Worm (Caenorhabditis elegans) whole organism, L4 larva: ENCODE results near the gene pes-23.

Experiments used
- F10B5.3 ChIP-seq: sonication (generic microtip); optimal IDR thresholded peaks from 2 replicates; lab custom pipeline; 2016; ENCODE audit warnings: mild to moderate bottlenecking, missing genetic modification characterization, missing compliant biosample characterization
- F26F4.8 ChIP-seq: fragments of 200-800 bp; sonication (Bioruptor generic); conservative IDR thresholded peaks from 2 replicates; pipeline ENCODE4 v1.3.6; 2022; ENCODE audit warnings: missing genetic modification characterization, missing compliant biosample characterization
- F49E8.2 ChIP-seq: sonication (generic microtip); optimal IDR thresholded peaks from 2 replicates; lab custom pipeline; 2016; ENCODE audit warnings: missing compliant biosample characterization, mild to moderate bottlenecking, missing genetic modification characterization, borderline replicate concordance
- T26A8.4 ChIP-seq: fragments of 200-800 bp; sonication (Bioruptor generic); IDR thresholded peaks from 2 replicates; pipeline ENCODE4 v1.3.6; 2022; ENCODE audit warnings: missing genetic modification characterization, missing compliant biosample characterization
- Y48G9A.11 ChIP-seq: fragments of 200-800 bp; sonication (Bioruptor generic); IDR thresholded peaks from 2 replicates; pipeline ENCODE4 v1.3.6; 2022; ENCODE audit warnings: missing genetic modification reagents, missing genetic modification characterization, missing compliant biosample characterization
- Y5F2A.4 ChIP-seq: fragments of 200-800 bp; sonication (Bioruptor generic); optimal IDR thresholded peaks from 2 replicates; lab custom pipeline; 2018; ENCODE audit warnings: mild to moderate bottlenecking, missing genetic modification characterization, missing compliant biosample characterization
- ceh-20 ChIP-seq: fragments of 200-800 bp; sonication (Bioruptor generic); IDR thresholded peaks from 2 replicates; pipeline ENCODE4 v1.3.6; 2022; ENCODE audit warnings: missing genetic modification reagents, missing genetic modification characterization, missing compliant biosample characterization
- ceh-28 ChIP-seq: fragments of 150-350 bp; optimal IDR thresholded peaks from 2 replicates; lab custom pipeline; 2014; ENCODE audit warnings: missing biosample characterization, missing genetic modification reagents, missing genetic modification characterization
- ceh-44 ChIP-seq: fragments of 200-800 bp; sonication (Bioruptor generic); IDR thresholded peaks from 2 replicates; pipeline ENCODE4 v1.3.6; 2022; ENCODE audit warnings: missing genetic modification reagents, missing genetic modification characterization, missing compliant biosample characterization
- ces-1 ChIP-seq: fragments of 150-350 bp; sonication (generic microtip); optimal IDR thresholded peaks from 4 replicates; lab custom pipeline; 2014; ENCODE audit warnings: missing biosample characterization, missing genetic modification reagents, missing genetic modification characterization
- daf-16 ChIP-seq, 3 experiments: sonication (generic microtip); optimal IDR thresholded peaks; 2 replicates each; lab custom pipeline; 2016 to 2017; ENCODE audit warnings: missing genetic modification characterization in 3 of 3, missing genetic modification reagents in 3 of 3, mild to moderate bottlenecking in 2 of 3, missing compliant biosample characterization in 2 of 3, missing biosample characterization in 1 of 3, moderate library complexity in 1 of 3
- daf-8 ChIP-seq: fragments of 200-800 bp; sonication (Bioruptor generic); IDR thresholded peaks from 2 replicates; pipeline ENCODE4 v1.3.6; 2022; ENCODE audit warnings: missing genetic modification characterization, missing compliant biosample characterization
- dmd-6 ChIP-seq: fragments of 200-800 bp; sonication (Bioruptor generic); IDR thresholded peaks from 2 replicates; pipeline ENCODE4 v1.3.6; 2022; ENCODE audit warnings: missing genetic modification reagents, missing genetic modification characterization, missing compliant biosample characterization
- dve-1 ChIP-seq: sonication (generic microtip); optimal IDR thresholded peaks from 2 replicates; lab custom pipeline; 2017; ENCODE audit warnings: antibody characterized with exemption, mild to moderate bottlenecking, missing genetic modification characterization, missing compliant biosample characterization; ENCODE audit not compliant: insufficient read depth
- egl-27 ChIP-seq: sonication (generic microtip); optimal IDR thresholded peaks from 3 replicates; lab custom pipeline; 2017; ENCODE audit warnings: missing biosample characterization, missing genetic modification reagents, missing genetic modification characterization
- egl-43 ChIP-seq: fragments of 200-800 bp; sonication (Bioruptor generic); IDR thresholded peaks from 2 replicates; pipeline ENCODE4 v1.3.6; 2022; ENCODE audit warnings: missing genetic modification reagents, missing genetic modification characterization, missing compliant biosample characterization
- fkh-10 ChIP-seq: fragments of 150-350 bp; optimal IDR thresholded peaks from 2 replicates; lab custom pipeline; 2014; ENCODE audit warnings: missing biosample characterization, missing genetic modification reagents, missing genetic modification characterization
- gei-8 ChIP-seq: fragments of 200-800 bp; sonication (Bioruptor generic); optimal IDR thresholded peaks from 2 replicates; lab custom pipeline; 2018; ENCODE audit warnings: mild to moderate bottlenecking, missing genetic modification characterization, missing compliant biosample characterization
- hif-1 ChIP-seq, 2 experiments: sonication (generic microtip); optimal IDR thresholded peaks; 2 replicates each; lab custom pipeline; 2016 to 2017; ENCODE audit warnings: missing compliant biosample characterization in 2 of 2, missing genetic modification characterization in 2 of 2, missing genetic modification reagents in 2 of 2, missing genotype in 2 of 2, mild to moderate bottlenecking in 1 of 2
- hlh-11 ChIP-seq: fragments of 200-800 bp; sonication (Bioruptor generic); optimal IDR thresholded peaks from 2 replicates; lab custom pipeline; 2018; ENCODE audit warnings: mild to moderate bottlenecking, missing genetic modification characterization, missing compliant biosample characterization
- hlh-30 ChIP-seq: sonication (generic microtip); optimal IDR thresholded peaks from 2 replicates; lab custom pipeline; 2017; ENCODE audit warnings: antibody characterized with exemption, mild to moderate bottlenecking, missing genetic modification characterization, missing compliant biosample characterization; ENCODE audit not compliant: insufficient read depth
- hmg-1.1 ChIP-seq: fragments of 200-800 bp; sonication (Bioruptor generic); IDR thresholded peaks from 2 replicates; pipeline ENCODE4 v1.3.6; 2022; ENCODE audit warnings: missing genetic modification reagents, missing genetic modification characterization, missing compliant biosample characterization
- lin-1 ChIP-seq: fragments of 200-800 bp; sonication (Bioruptor generic); IDR thresholded peaks from 2 replicates; pipeline ENCODE4 v1.3.6; 2022; ENCODE audit warnings: missing genetic modification reagents, missing genetic modification characterization, missing compliant biosample characterization
- lsy-2 ChIP-seq, 2 experiments: fragments of 150-350 bp in 1 of 2; sonication (generic microtip) in 1 of 2; optimal IDR thresholded peaks; 2 replicates each; lab custom pipeline; 2014 to 2017; ENCODE audit warnings: missing biosample characterization in 2 of 2, missing genetic modification characterization in 2 of 2
- mep-1 ChIP-seq: fragments of 150-350 bp; sonication (generic microtip); optimal IDR thresholded peaks from 3 replicates; lab custom pipeline; 2014; ENCODE audit warnings: missing biosample characterization, missing genetic modification characterization
- mxl-3 ChIP-seq: fragments of 200-800 bp; sonication (Bioruptor generic); optimal IDR thresholded peaks from 2 replicates; lab custom pipeline; 2018; ENCODE audit warnings: mild to moderate bottlenecking, missing genetic modification characterization, missing compliant biosample characterization
- nhr-10 ChIP-seq: fragments of 150-350 bp; optimal IDR thresholded peaks from 2 replicates; lab custom pipeline; 2014; ENCODE audit warnings: missing biosample characterization, missing genetic modification characterization
- nhr-102 ChIP-seq: sonication (generic microtip); optimal IDR thresholded peaks from 2 replicates; lab custom pipeline; 2016; ENCODE audit warnings: mild to moderate bottlenecking, missing genetic modification characterization, moderate library complexity, missing compliant biosample characterization
- nhr-237 ChIP-seq: sonication (generic microtip); optimal IDR thresholded peaks from 2 replicates; lab custom pipeline; 2017; ENCODE audit warnings: missing biosample characterization, missing genetic modification characterization
- nhr-25 ChIP-seq: sonication (generic microtip); optimal IDR thresholded peaks from 2 replicates; lab custom pipeline; 2017; ENCODE audit warnings: missing genetic modification characterization, mild to moderate bottlenecking, missing compliant biosample characterization, antibody characterized with exemption, moderate library complexity, borderline replicate concordance; ENCODE audit not compliant: insufficient read depth
- nhr-28 ChIP-seq: fragments of 150-350 bp; optimal IDR thresholded peaks from 2 replicates; lab custom pipeline; 2014; ENCODE audit warnings: missing biosample characterization, missing genetic modification characterization
- nhr-41 ChIP-seq: fragments of 200-800 bp; sonication (Bioruptor generic); IDR thresholded peaks from 2 replicates; pipeline ENCODE4 v1.3.6; 2022; ENCODE audit warnings: missing genetic modification reagents, missing genetic modification characterization, missing compliant biosample characterization
- nhr-48 ChIP-seq: sonication (generic microtip); optimal IDR thresholded peaks from 2 replicates; lab custom pipeline; 2016; ENCODE audit warnings: mild to moderate bottlenecking, missing genetic modification characterization, missing compliant biosample characterization
- nhr-6 ChIP-seq: fragments of 150-350 bp; optimal IDR thresholded peaks from 2 replicates; lab custom pipeline; 2014; ENCODE audit warnings: missing biosample characterization, missing genetic modification characterization
- nhr-77 ChIP-seq: fragments of 150-350 bp; optimal IDR thresholded peaks from 2 replicates; lab custom pipeline; 2014; ENCODE audit warnings: missing biosample characterization, missing genetic modification characterization
- php-3 ChIP-seq: fragments of 200-800 bp; sonication (Bioruptor generic); IDR thresholded peaks from 2 replicates; pipeline ENCODE4 v1.3.6; 2022; ENCODE audit warnings: missing genetic modification reagents, missing genetic modification characterization, missing compliant biosample characterization
- pqm-1 ChIP-seq: sonication (generic microtip); optimal IDR thresholded peaks from 2 replicates; lab custom pipeline; 2017; ENCODE audit warnings: missing biosample characterization, missing genetic modification characterization
- rbr-2 ChIP-seq: sonication (generic microtip); optimal IDR thresholded peaks from 2 replicates; lab custom pipeline; 2016; ENCODE audit warnings: missing genotype, missing genetic modification characterization, missing compliant biosample characterization
- tra-1 ChIP-seq: fragments of 200-800 bp; sonication (Bioruptor generic); IDR thresholded peaks from 2 replicates; pipeline ENCODE4 v1.3.6; 2022; ENCODE audit warnings: missing genetic modification reagents, missing genetic modification characterization, missing compliant biosample characterization
- zag-1 ChIP-seq: fragments of 150-350 bp; optimal IDR thresholded peaks from 2 replicates; lab custom pipeline; 2014; ENCODE audit warnings: missing biosample characterization, missing genetic modification characterization
- ztf-7 ChIP-seq: fragments of 150-350 bp; optimal IDR thresholded peaks from 2 replicates; lab custom pipeline; 2014; ENCODE audit warnings: missing biosample characterization, missing genetic modification characterization

Gene pes-23

DNA sequence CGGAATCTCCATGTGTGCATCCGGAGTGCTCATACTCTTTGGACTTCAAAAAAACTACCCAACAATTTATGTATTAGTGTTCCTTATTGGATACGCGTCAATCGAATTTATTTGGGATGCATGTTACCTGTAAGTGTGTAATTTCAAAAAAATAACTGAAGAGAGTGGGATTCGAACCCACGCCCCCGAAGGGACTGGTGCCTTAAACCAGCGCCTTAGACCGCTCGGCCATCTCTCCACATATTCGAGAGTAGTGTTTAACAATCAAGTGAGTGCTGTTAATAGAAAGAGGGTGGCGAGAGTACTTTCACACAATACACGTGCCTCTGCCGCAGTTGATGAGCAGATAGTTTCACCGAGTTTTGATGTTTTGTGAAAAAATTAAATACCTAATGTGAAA lies 1.8 kb downstream of the pes-23 start (continued):
- peak; percentile 19 for TF ChIP-seq Y5F2A.4 (GFP tag; lab: Kevin White, UChicago)
- peak; percentile 61; the same call in 1 of the 2 replicates for TF ChIP-seq Y48G9A.11
- no peak for TF ChIP-seq F10B5.3 (tag; lab: Kevin White, UChicago)
- TF ChIP-seq ceh-44, result 0 out of 2 replicates have a peak, but pooled peaks have one; percentile 30
- no peak for TF ChIP-seq egl-27 (tag; lab: Kevin White, UChicago)
- TF ChIP-seq lsy-2 (tag; optimal IDR thresholded peaks at IDR 0.05; lab: Kevin White, UChicago), result peak in 1 of 2 experiments; percentile 42
- TF ChIP-seq tra-1, result peak; percentile 87
- no peak for TF ChIP-seq nhr-25 (tag; lab: Kevin White, UChicago)
- TF ChIP-seq rbr-2 (tag; lab: Kevin White, UChicago), result peak; percentile 55
- TF ChIP-seq ces-1 (GFP tag; lab: Kevin White, UChicago), result no peak
- TF ChIP-seq zag-1 (tag; lab: Kevin White, UChicago), result no peak
- peak; percentile 29 for TF ChIP-seq ztf-7 (tag; lab: Kevin White, UChicago)
- TF ChIP-seq egl-43, result no peak; the same call in 1 of the 2 replicates
- no peak for TF ChIP-seq daf-8 (GFP tag; lab: Robert Waterston, UW)

DNA sequence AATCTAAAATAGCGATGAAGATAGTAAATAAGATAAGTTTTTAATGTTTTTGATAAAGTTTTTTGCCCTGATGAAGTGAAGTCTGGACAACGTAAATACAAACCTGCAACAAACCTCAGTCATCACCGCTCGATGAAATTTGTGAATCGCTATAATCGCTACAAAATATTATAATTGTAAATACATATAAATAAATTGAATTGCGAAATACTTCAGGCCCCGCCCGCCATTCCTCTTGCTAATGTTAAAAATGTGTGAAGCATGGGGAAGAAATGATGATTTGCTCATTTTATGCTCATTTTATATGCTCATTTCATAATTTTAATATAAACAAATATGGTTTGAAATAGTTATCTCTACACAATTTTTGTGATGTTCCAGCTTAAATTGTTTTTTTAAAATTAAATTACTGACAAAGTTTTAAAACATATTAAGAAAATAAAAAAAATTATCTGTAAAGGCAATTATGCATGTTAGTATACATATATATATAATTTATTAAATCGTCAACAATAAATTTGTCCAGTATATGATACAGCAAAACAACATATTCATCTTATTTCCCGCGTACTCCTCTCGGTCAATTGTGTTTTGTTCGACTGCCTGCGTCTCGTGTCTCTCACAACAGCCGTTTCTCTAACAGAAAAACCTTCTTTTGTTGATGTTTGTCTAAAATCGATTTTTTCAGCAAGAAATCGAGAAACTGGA lies 3.0 kb downstream of the pes-23 start, which contains the start of gene sid-5:
Gene sid-5, plus strand, starts transcription at position 658 of the 708 bp plus-strand sequence.
- no peak for TF ChIP-seq F49E8.2 (tag; lab: Kevin White, UChicago)
- TF ChIP-seq F26F4.8 (GFP tag; lab: Robert Waterston, UW), result no peak
- TF ChIP-seq lin-1 (GFP tag; lab: Robert Waterston, UW), result no peak
- peak in 1 of 2 experiments; percentile 50 for TF ChIP-seq daf-16 (GFP tag; optimal IDR thresholded peaks at IDR 0.05; lab: Kevin White, UChicago)
- TF ChIP-seq daf-16 (tag; optimal IDR thresholded peaks at IDR 0.05; lab: Kevin White, UChicago), result peak; percentile 47
- peak; percentile 40 for TF ChIP-seq dve-1 (tag; lab: Kevin White, UChicago)
- TF ChIP-seq mxl-3 (GFP tag; lab: Kevin White, UChicago), result no peak
- no peak for TF ChIP-seq hlh-11 (tag; lab: Kevin White, UChicago)
- TF ChIP-seq Y5F2A.4 (GFP tag; lab: Kevin White, UChicago), result no peak

DNA sequence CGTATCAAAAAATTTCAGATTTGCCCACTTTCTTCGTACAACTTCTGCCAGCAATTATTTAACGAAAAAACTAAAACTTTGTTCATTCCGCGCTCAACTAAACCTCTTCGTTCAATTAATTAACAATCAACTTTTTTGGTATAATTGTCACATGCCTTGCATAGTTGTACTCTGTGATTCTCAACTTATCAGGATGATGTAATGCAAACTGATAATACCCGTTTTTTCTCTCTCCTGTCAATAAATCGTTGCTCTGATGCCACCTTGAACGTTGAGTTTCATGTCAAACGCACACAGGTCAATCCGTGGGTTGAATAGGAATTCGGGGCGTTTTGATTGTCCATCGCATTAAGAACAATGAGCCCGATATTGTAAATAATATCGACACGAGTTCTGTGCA lies 4.4 kb downstream of the pes-23 start:
- TF ChIP-seq ceh-28 (tag; lab: Kevin White, UChicago) (no peak), daf-16 (GFP tag; optimal IDR thresholded peaks at IDR 0.05; lab: Kevin White, UChicago) (no peak), daf-16 (tag; optimal IDR thresholded peaks at IDR 0.05; lab: Kevin White, UChicago) (peak; percentile 78), gei-8 (GFP tag; lab: Kevin White, UChicago) (no peak), nhr-48 (tag; lab: Kevin White, UChicago) (peak; percentile 50), ztf-7 (tag; lab: Kevin White, UChicago) (peak; percentile 61), nhr-28 (tag; lab: Kevin White, UChicago) (peak; percentile 77), ceh-20 (0 out of 2 replicates have a peak, but pooled peaks have one; percentile 17), dmd-6 (GFP tag; lab: Robert Waterston, UW) (peak; percentile 85), lin-1 (GFP tag; lab: Robert Waterston, UW) (0 out of 2 replicates have a peak, but pooled peaks have one; percentile 13), nhr-237 (tag; lab: Kevin White, UChicago) (no peak), nhr-10 (tag; lab: Kevin White, UChicago) (no peak), hlh-11 (tag; lab: Kevin White, UChicago) (peak; percentile 76), php-3 (GFP tag; lab: Robert Waterston, UW) (peak; percentile 51; the same call in 1 of the 2 replicates), nhr-77 (tag; lab: Kevin White, UChicago) (peak; percentile 55), nhr-6 (tag; lab: Kevin White, UChicago) (no peak), T26A8.4 (GFP tag; lab: Robert Waterston, UW) (no peak), hif-1 (tag; optimal IDR thresholded peaks at IDR 0.05; lab: Kevin White, UChicago) (peak in 1 of 2 experiments; percentile 21), mep-1 (tag; lab: Kevin White, UChicago) (peak; percentile 50), nhr-102 (tag; lab: Kevin White, UChicago) (peak; percentile 8), fkh-10 (GFP tag; lab: Kevin White, UChicago) (no peak), hmg-1.1 (GFP tag; lab: Robert Waterston, UW) (no peak), pqm-1 (tag; lab: Kevin White, UChicago) (peak; percentile 88), hlh-30 (tag; lab: Kevin White, UChicago) (peak; percentile 25), dve-1 (tag; lab: Kevin White, UChicago) (peak; percentile 86), nhr-41 (GFP tag; lab: Robert Waterston, UW) (0 out of 2 replicates have a peak, but pooled peaks have one; percentile 10)
- TF ChIP-seq, all 104 proteins: peak for 17
